Worm (Caenorhabditis elegans) whole organism, late embryonic: ENCODE data around the gene Y38E10A.35.

ENCODE experiments used
- ama-1 ChIP-seq: fragments of 150-350 bp; optimal IDR thresholded peaks from 2 replicates; lab custom pipeline; 2014
- ceh-19 ChIP-seq: fragments of 200-800 bp; sonication (Bioruptor generic); optimal IDR thresholded peaks from 2 replicates; lab custom pipeline; 2018; ENCODE audit warnings: mild to moderate bottlenecking, missing genetic modification characterization, missing compliant biosample characterization
- elt-4 ChIP-seq: sonication (generic microtip); optimal IDR thresholded peaks from 2 replicates; lab custom pipeline; 2016; ENCODE audit warnings: missing genetic modification characterization, missing compliant biosample characterization
- lin-11 ChIP-seq: fragments of 200-800 bp; sonication (Bioruptor generic); optimal IDR thresholded peaks from 2 replicates; lab custom pipeline; 2018; ENCODE audit warnings: mild to moderate bottlenecking, missing genetic modification characterization, missing compliant biosample characterization
- madf-2 ChIP-seq: sonication (generic microtip); optimal IDR thresholded peaks from 2 replicates; lab custom pipeline; 2017; ENCODE audit warnings: missing genetic modification characterization, missing compliant biosample characterization
- nhr-11 ChIP-seq: fragments of 150-350 bp; optimal IDR thresholded peaks from 2 replicates; lab custom pipeline; 2014; ENCODE audit warnings: missing biosample characterization, missing genetic modification characterization
- pag-3 ChIP-seq: sonication (generic microtip); optimal IDR thresholded peaks from 2 replicates; lab custom pipeline; 2016; ENCODE audit warnings: missing compliant biosample characterization, missing genetic modification characterization, borderline replicate concordance
- pha-4 ChIP-seq: fragments of 150-350 bp; optimal IDR thresholded peaks from 2 replicates; lab custom pipeline; 2018; ENCODE audit warnings: missing biosample characterization, missing genetic modification reagents, missing genetic modification characterization
- ref-2 ChIP-seq: sonication (generic microtip); optimal IDR thresholded peaks from 2 replicates; lab custom pipeline; 2016; ENCODE audit warnings: missing genetic modification characterization, missing compliant biosample characterization
- unc-55 ChIP-seq: sonication (generic microtip); optimal IDR thresholded peaks from 2 replicates; lab custom pipeline; 2017; ENCODE audit warnings: missing biosample characterization, missing genetic modification reagents, missing genetic modification characterization
- ztf-16 ChIP-seq: sonication (generic microtip); optimal IDR thresholded peaks from 2 replicates; lab custom pipeline; 2017; ENCODE audit warnings: missing genetic modification characterization, missing compliant biosample characterization

ce11 chrII:12580952-12581351 is 8.3 kb upstream of the Y38E10A.35 start, which contains the start of gene clec-4:
- no peak for TF ChIP-seq elt-4 (tag; lab: Kevin White, UChicago)
- TF ChIP-seq madf-2, result no peak
- TF ChIP-seq ref-2 (tag; lab: Kevin White, UChicago), result no peak
- TF ChIP-seq pha-4 (tag; lab: Kevin White, UChicago), result no peak
- no peak for TF ChIP-seq pag-3
- no peak for TF ChIP-seq nhr-11 (tag; lab: Kevin White, UChicago)
- no peak for TF ChIP-seq ceh-19
- TF ChIP-seq unc-55 (GFP tag; lab: Kevin White, UChicago), result no peak
- TF ChIP-seq ztf-16 (tag; lab: Kevin White, UChicago), result no peak
- no peak for TF ChIP-seq lin-11
- no peak for TF ChIP-seq ama-1 (lab: Kevin White, UChicago)
